Fruit fly (Drosophila melanogaster) S2 (cell line): ENCODE measurements around the gene Trx2.

Source experiments
- CG8478 ChIP-seq: fragments of >200 bp; optimal IDR thresholded peaks from 2 replicates; lab custom pipeline; 2018
- CTCF ChIP-seq, 2 experiments: fragments of >200 bp; optimal IDR thresholded peaks; 2 replicates each; lab custom pipeline; 2018

dm6 chr2L:9601220-9601619, 11.7 kb upstream of the Trx2 start:
- TF ChIP-seq CTCF (optimal IDR thresholded peaks at IDR 0.05; lab: Kevin White, UChicago): no peak
- no peak for TF ChIP-seq CG8478 (lab: Kevin White, UChicago)
